Worm (Caenorhabditis elegans): ENCODE data around the gene clec-82.

- no peak for TF ChIP-seq ref-1 (GFP tag; conservative IDR thresholded peaks at IDR 0.05)
- TF ChIP-seq tab-1 (GFP tag; IDR thresholded peaks at IDR 0.05), result no peak
- no peak for TF ChIP-seq flt-1 (GFP tag; IDR thresholded peaks at IDR 0.05)
- TF ChIP-seq ztf-29 (GFP tag; IDR thresholded peaks at IDR 0.05), result no peak
- no peak for TF ChIP-seq cog-1 (tag; optimal IDR thresholded peaks at IDR 0.05)
- no peak for TF ChIP-seq med-1 (GFP tag; optimal IDR thresholded peaks at IDR 0.05; ENCODE audit: insufficient read depth)
Measured at ce11 chrIV:2838308-2838707, 2.8 kb downstream of the clec-82 start, which contains the start of gene Y54G2A.7.
